Fruit fly (Drosophila melanogaster) whole organism: Measurements from ENCODE around the gene Taf8.

Experiments
- CG8478 ChIP-seq: fragments of >200 bp; optimal IDR thresholded peaks from 2 replicates; lab custom pipeline; 2018; ENCODE audit warnings: inconsistent platforms
- Dll ChIP-seq: fragments of >200 bp; optimal IDR thresholded peaks from 2 replicates; lab custom pipeline; 2017
- EcR ChIP-seq, 2 experiments: fragments of >200 bp; optimal IDR thresholded peaks; 2 replicates each; lab custom pipeline; 2017; ENCODE audit warnings: missing biosample characterization in 2 of 2, missing genetic modification characterization in 2 of 2, missing genetic modification reagents in 2 of 2
- pan ChIP-seq: fragments of >200 bp; optimal IDR thresholded peaks from 2 replicates; lab custom pipeline; 2017
- psq ChIP-seq: fragments of >200 bp; optimal IDR thresholded peaks from 2 replicates; lab custom pipeline; 2017
- usp ChIP-seq: fragments of >200 bp; optimal IDR thresholded peaks from 2 replicates; lab custom pipeline; 2017; ENCODE audit warnings: missing biosample characterization, missing genetic modification characterization, mixed read lengths

Gene Taf8

dm6 chrX:18091159-18091676, 10.6 kb upstream of the Taf8 start, which contains the start of gene scu:
Gene scu (plus strand): TSS chrX:18091259.
- no peak for TF ChIP-seq pan (lab: Kevin White, UChicago)
- no peak for TF ChIP-seq Dll (lab: Kevin White, UChicago)
- no peak for TF ChIP-seq EcR (GFP tag; optimal IDR thresholded peaks at IDR 0.05; lab: Kevin White, UChicago)
- no peak for TF ChIP-seq CG8478
- no peak for TF ChIP-seq usp (GFP tag; lab: Kevin White, UChicago)
- TF ChIP-seq psq, result no peak

- no peak for TF ChIP-seq EcR (GFP tag; optimal IDR thresholded peaks at IDR 0.05; lab: Kevin White, UChicago)
Observed at dm6 chrX:18092126-18092525, 9.6 kb upstream of the Taf8 start.

- TF ChIP-seq CG8478, result no peak
- TF ChIP-seq Dll (lab: Kevin White, UChicago), result no peak
- TF ChIP-seq pan (lab: Kevin White, UChicago), result peak; percentile 95
- no peak for TF ChIP-seq usp (GFP tag; lab: Kevin White, UChicago)
- TF ChIP-seq EcR (GFP tag; optimal IDR thresholded peaks at IDR 0.05; lab: Kevin White, UChicago), result no peak
- no peak for TF ChIP-seq psq
Observed at dm6 chrX:18092810-18093222, 9.0 kb upstream of the Taf8 start, which contains the start of gene RhoGAP16F. Gene RhoGAP16F (plus strand): TSS chrX:18093145.

dm6 chrX:18094130-18094529, 7.6 kb upstream of the Taf8 start:
- no peak for TF ChIP-seq usp (GFP tag; lab: Kevin White, UChicago)
- no peak for TF ChIP-seq Dll (lab: Kevin White, UChicago)
- TF ChIP-seq psq, result no peak
- TF ChIP-seq EcR (GFP tag; optimal IDR thresholded peaks at IDR 0.05; lab: Kevin White, UChicago), result no peak
- TF ChIP-seq CG8478, result no peak
- no peak for TF ChIP-seq pan (lab: Kevin White, UChicago)

- TF ChIP-seq CG8478, result no peak
- TF ChIP-seq usp (GFP tag; lab: Kevin White, UChicago), result no peak
- no peak for TF ChIP-seq EcR (GFP tag; optimal IDR thresholded peaks at IDR 0.05; lab: Kevin White, UChicago)
- no peak for TF ChIP-seq psq
- TF ChIP-seq pan (lab: Kevin White, UChicago), result no peak
- TF ChIP-seq Dll (lab: Kevin White, UChicago), result no peak
Observed at dm6 chrX:18094747-18095352, 6.9 kb upstream of the Taf8 start.

dm6 chrX:18100146-18100669, 1.6 kb upstream of the Taf8 start:
- TF ChIP-seq Dll (lab: Kevin White, UChicago) (no peak), CG8478 (no peak), psq (no peak)

- TF ChIP-seq Dll (lab: Kevin White, UChicago) (no peak), pan (lab: Kevin White, UChicago) (no peak), EcR (GFP tag; optimal IDR thresholded peaks at IDR 0.05; lab: Kevin White, UChicago) (no peak), usp (GFP tag; lab: Kevin White, UChicago) (no peak), psq (no peak), CG8478 (no peak)
Observed at dm6 chrX:18101098-18101711, 565 bp upstream of the Taf8 start, which contains the start of gene Mvb12. Gene Mvb12 (minus strand): TSS chrX:18101314.

- TF ChIP-seq pan (lab: Kevin White, UChicago), result no peak
- TF ChIP-seq CG8478, result no peak
- no peak for TF ChIP-seq psq
- TF ChIP-seq Dll (lab: Kevin White, UChicago), result no peak
- no peak for TF ChIP-seq EcR (GFP tag; optimal IDR thresholded peaks at IDR 0.05; lab: Kevin White, UChicago)
- TF ChIP-seq usp (GFP tag; lab: Kevin White, UChicago), result no peak
Observed at dm6 chrX:18103353-18103752, 1.6 kb downstream of the Taf8 start, which contains the start of gene CG7135. Gene CG7135 (plus strand): TSS chrX:18103653.

- TF ChIP-seq CG8478, result no peak
- no peak for TF ChIP-seq psq
- TF ChIP-seq pan (lab: Kevin White, UChicago), result no peak
- no peak for TF ChIP-seq usp (GFP tag; lab: Kevin White, UChicago)
- no peak for TF ChIP-seq Dll (lab: Kevin White, UChicago)
Observed at dm6 chrX:18106686-18107085, 4.9 kb downstream of the Taf8 start.

- TF ChIP-seq CG8478 (no peak), EcR (GFP tag; optimal IDR thresholded peaks at IDR 0.05; lab: Kevin White, UChicago) (no peak), usp (GFP tag; lab: Kevin White, UChicago) (no peak), pan (lab: Kevin White, UChicago) (no peak), Dll (lab: Kevin White, UChicago) (no peak), psq (no peak)
Observed at dm6 chrX:18108676-18109075, 6.9 kb downstream of the Taf8 start.

- TF ChIP-seq pan (lab: Kevin White, UChicago) (no peak), usp (GFP tag; lab: Kevin White, UChicago) (no peak), Dll (lab: Kevin White, UChicago) (no peak)
Observed at dm6 chrX:18114770-18115169, 13.0 kb downstream of the Taf8 start.

dm6 chrX:18116811-18117383, 15.1 kb downstream of the Taf8 start, which contains the start of gene wupA:
Gene wupA (minus strand): TSS chrX:18116922.
- TF ChIP-seq Dll (lab: Kevin White, UChicago) (no peak), pan (lab: Kevin White, UChicago) (no peak), CG8478 (no peak), usp (GFP tag; lab: Kevin White, UChicago) (no peak), EcR (GFP tag; optimal IDR thresholded peaks at IDR 0.05; lab: Kevin White, UChicago) (no peak), psq (no peak)
